Worm (Caenorhabditis elegans) whole organism, young adult: ENCODE data around the gene C25H3.17.

ENCODE experiments used
- D2030.7 ChIP-seq: fragments of 200-800 bp; sonication (Bioruptor generic); IDR thresholded peaks from 2 replicates; pipeline ENCODE4 v1.3.6; 2022; ENCODE audit warnings: missing genetic modification reagents, missing genetic modification characterization, missing compliant biosample characterization
- Y53F4B.3 ChIP-seq: fragments of 200-800 bp; sonication (Bioruptor generic); IDR thresholded peaks from 2 replicates; pipeline ENCODE4 v1.3.6; 2022; ENCODE audit warnings: missing genetic modification reagents, missing genetic modification characterization, missing compliant biosample characterization
- ama-1 ChIP-seq, 3 experiments: fragments of 150-350 bp in 1 of 3; sonication (generic microtip) in 2 of 3; optimal IDR thresholded peaks; 2 replicates each; lab custom pipeline; 2014 to 2018; ENCODE audit warnings: missing biosample characterization in 2 of 3, missing genetic modification characterization in 2 of 3, missing genetic modification reagents in 2 of 3
- cebp-1 ChIP-seq, 2 experiments: fragments of 200-800 bp in 1 of 2; sonication (Bioruptor generic) in 1 of 2; sonication (generic microtip) in 1 of 2; IDR thresholded peaks in 1 of 2; optimal IDR thresholded peaks in 1 of 2; 2 replicates each; pipeline versions ENCODE4 v1.3.6 to Lab custom; 2017 to 2022; ENCODE audit warnings: missing compliant biosample characterization in 2 of 2, missing genetic modification characterization in 2 of 2, mild to moderate bottlenecking in 1 of 2, missing genetic modification reagents in 1 of 2, moderate library complexity in 1 of 2
- egl-18 ChIP-seq: fragments of 200-800 bp; sonication (Bioruptor generic); IDR thresholded peaks from 2 replicates; pipeline ENCODE4 v1.3.6; 2022; ENCODE audit warnings: missing genetic modification reagents, missing genetic modification characterization, missing compliant biosample characterization
- hrde-1 ChIP-seq: sonication (generic microtip); optimal IDR thresholded peaks from 2 replicates; lab custom pipeline; 2016; ENCODE audit warnings: missing genetic modification characterization, mild to moderate bottlenecking, missing compliant biosample characterization, moderate library complexity, missing genotype, missing genetic modification reagents, borderline replicate concordance
- lag-1 ChIP-seq: fragments of 200-800 bp; sonication (Bioruptor generic); IDR thresholded peaks from 2 replicates; pipeline ENCODE4 v1.3.6; 2022; ENCODE audit warnings: missing genetic modification reagents, missing genetic modification characterization, missing compliant biosample characterization
- pbrm-1 ChIP-seq: fragments of 200-800 bp; sonication (Bioruptor generic); IDR thresholded peaks from 2 replicates; pipeline ENCODE4 v1.3.6; 2022; ENCODE audit warnings: missing genetic modification reagents, missing genetic modification characterization, missing compliant biosample characterization
- repo-1 ChIP-seq: sonication (generic microtip); optimal IDR thresholded peaks from 2 replicates; lab custom pipeline; 2017; ENCODE audit warnings: mild to moderate bottlenecking, missing genetic modification characterization, missing compliant biosample characterization
- somi-1 ChIP-seq: fragments of 200-800 bp; sonication (Bioruptor generic); optimal IDR thresholded peaks from 2 replicates; lab custom pipeline; 2018; ENCODE audit warnings: mild to moderate bottlenecking, missing genetic modification characterization, missing compliant biosample characterization
- ztf-6 ChIP-seq: fragments of 200-800 bp; sonication (Bioruptor generic); IDR thresholded peaks from 2 replicates; pipeline ENCODE4 v1.3.6; 2022; ENCODE audit warnings: missing genetic modification reagents, missing genetic modification characterization, missing compliant biosample characterization

DNA sequence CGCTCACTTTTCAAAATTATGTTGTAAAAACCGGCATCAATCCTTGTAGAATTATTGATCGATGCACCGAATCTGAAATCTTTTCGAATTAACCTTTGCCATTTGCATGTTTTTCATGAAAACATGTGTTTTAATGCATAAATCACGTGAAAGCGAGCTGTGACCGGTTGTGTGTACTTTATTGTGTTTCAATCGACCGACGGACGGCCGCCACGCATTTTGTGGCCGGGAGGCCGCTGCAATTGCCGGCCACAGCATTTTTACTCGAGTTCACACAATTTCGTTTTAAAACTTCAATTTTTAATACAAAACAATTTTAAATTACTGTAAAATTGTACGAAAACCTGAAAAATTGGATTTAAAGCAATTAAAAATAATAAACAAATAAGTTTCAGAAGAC, 19.5 kb upstream of the C25H3.17 start, which contains the start of gene C25H3.11:
- TF ChIP-seq pbrm-1 (GFP tag; lab: Robert Waterston, UW) (peak; percentile 7; the same call in 1 of the 2 replicates), ama-1 (optimal IDR thresholded peaks at IDR 0.05; lab: Kevin White, UChicago) (no peak), ama-1 (GFP tag; optimal IDR thresholded peaks at IDR 0.05; lab: Kevin White, UChicago) (no peak), lag-1 (GFP tag; lab: Robert Waterston, UW) (no peak), D2030.7 (GFP tag; lab: Robert Waterston, UW) (0 out of 2 replicates have a peak, but pooled peaks have one; percentile 21), hrde-1 (no peak), egl-18 (GFP tag; lab: Robert Waterston, UW) (no peak), ztf-6 (no peak), repo-1 (peak; percentile 31), Y53F4B.3 (GFP tag; lab: Robert Waterston, UW) (no peak), somi-1 (GFP tag; lab: Kevin White, UChicago) (no peak), cebp-1 (GFP tag; IDR thresholded peaks at IDR 0.05; lab: Robert Waterston, UW) (no peak; the same call in 1 of the 2 replicates), cebp-1 (tag; optimal IDR thresholded peaks at IDR 0.05; lab: Kevin White, UChicago) (peak; percentile 63)
